Fruit fly (Drosophila melanogaster): Measurements from ENCODE around the gene eag.

Gene eag

DNA sequence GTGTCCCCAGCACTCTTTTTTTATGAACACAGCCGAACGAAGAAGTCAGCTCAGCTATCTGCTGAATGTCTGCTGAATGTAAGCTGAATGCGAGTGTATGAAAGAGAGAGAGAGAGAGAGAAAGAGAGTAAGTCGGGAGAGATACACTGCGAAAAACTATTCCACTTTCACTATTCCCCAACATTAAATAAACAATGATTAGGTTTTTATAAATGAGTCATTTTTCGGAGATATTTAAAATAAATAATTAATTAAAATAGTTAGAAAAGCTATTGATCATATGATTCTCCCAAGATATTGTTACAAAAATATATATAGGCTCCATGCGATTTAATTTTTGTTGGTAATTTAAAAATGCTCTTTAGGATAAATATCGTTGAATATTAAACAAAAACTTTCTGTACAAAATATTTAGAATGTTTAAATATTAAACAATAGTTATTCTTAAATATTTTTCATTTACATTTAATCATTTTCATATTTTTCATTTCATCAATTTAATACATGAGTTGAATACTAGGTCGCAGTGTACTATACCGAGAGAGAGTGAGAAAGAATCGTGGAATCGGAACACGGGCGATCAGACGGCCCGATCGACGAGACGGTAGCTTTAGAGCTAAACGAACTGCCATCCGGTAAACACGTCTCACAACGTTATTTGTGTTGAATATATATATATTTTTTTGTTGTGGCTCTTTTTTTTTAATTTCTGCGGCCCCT, 68.7 kb downstream of the eag start, which contains the start of gene be:
TSS of gene be (plus strand) at position 611 of the 720 bp plus-strand sequence.
- TF ChIP-seq CTCF (optimal IDR thresholded peaks at IDR 0.05): no peak
- no peak for TF ChIP-seq CG8478 (optimal IDR thresholded peaks at IDR 0.05)

DNA sequence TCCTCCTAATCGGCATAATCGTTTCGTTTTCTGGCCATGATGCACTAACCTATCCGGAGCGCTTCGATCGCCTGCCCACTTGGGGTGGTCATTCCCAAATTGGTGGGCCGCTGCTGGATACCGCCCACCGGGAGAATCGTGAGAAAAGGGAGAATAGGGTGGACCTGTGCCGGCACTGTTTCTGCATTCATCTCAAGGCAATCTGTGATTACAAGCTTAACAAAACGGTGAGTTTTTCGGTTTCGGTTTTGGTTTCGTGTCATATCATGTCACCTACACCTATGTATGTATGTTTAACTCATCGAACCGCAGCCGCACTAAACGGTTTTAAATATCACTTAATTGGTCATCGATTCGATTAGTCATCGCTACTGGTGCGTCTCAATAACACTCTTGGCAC, 69.5 kb downstream of the eag start:
- TF ChIP-seq CG8478 (optimal IDR thresholded peaks at IDR 0.05): no peak
- no peak for TF ChIP-seq CTCF (optimal IDR thresholded peaks at IDR 0.05)

DNA sequence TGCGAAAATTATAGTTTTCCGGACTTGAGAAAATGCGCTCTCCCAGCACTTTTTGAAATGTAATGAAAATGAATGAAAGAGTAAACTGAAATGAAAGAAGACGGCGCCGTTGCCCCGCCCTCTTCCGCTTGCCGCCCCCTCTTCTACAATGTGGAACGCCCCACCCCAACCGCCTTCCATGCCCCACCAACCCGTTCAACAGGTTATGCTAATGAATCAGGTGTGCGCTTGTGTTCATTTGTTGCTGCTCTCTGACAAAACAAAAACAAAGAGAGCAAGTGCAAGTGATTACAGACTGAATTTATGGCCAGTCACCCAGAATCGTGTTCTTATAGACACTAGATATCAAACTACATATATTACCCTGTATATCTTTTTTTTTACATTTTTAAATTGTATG, 70.5 kb downstream of the eag start:
- TF ChIP-seq CTCF (optimal IDR thresholded peaks at IDR 0.05) (no peak), CG8478 (optimal IDR thresholded peaks at IDR 0.05) (no peak)

DNA sequence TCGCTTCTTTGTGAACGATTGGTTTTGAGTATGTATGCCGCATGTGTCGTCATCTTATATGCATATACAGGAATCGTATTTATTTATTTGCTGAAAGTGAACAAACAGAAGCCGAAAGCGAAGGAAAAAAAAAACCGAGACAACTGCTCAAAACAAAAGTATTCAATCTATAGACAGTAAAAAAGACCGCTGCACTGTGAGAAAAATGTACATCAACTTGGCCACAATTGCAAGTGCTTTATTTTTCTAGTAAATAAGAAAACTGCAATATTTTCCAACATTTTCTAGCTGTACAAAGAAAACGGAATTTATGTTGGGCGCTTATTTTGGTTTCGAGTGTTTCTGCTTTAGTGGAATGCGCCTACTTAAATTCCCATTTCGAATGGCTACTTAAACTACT, 71.6 kb downstream of the eag start:
- TF ChIP-seq CG8478 (optimal IDR thresholded peaks at IDR 0.05): no peak
- TF ChIP-seq CTCF (optimal IDR thresholded peaks at IDR 0.05): no peak

DNA sequence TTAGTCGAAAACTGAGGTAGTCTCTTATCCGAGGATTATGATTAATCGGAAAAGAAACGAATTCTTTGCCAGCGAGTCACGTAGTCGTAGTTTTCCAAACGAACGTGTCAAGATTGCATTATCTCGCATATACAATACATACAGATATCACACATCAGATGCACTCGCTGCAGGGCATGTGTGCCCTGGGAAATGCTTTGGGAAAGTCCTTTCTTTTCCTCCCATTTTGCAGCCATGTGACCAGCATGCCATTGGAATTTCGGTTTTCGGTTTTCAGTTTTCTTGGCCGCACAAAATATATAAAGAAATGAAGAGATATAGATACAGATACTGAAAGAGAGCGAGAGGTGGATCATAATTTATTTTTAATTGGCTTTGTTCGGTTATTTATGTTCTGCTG, 72.9 kb downstream of the eag start:
- TF ChIP-seq CTCF (optimal IDR thresholded peaks at IDR 0.05) (no peak), CG8478 (optimal IDR thresholded peaks at IDR 0.05) (no peak)

DNA sequence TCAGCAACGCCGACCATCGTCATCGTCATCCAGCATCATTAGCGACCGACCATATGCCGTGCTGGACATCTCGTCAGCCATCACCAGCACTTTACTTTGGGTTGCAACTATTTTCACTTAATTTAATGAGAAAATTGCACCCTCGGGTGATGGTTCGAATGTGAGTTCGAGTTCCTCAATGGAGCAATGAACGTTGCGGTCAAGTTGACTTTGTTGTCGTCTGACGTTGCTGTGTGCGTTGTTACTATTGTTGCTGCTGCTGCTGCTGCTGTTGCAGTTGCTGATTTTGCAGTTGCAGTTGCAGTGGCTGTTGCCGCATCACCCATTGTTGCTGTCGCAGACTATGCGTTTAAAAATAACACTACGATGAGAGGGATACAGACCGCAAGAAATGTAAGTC, 74.6 kb downstream of the eag start:
- TF ChIP-seq CG8478 (optimal IDR thresholded peaks at IDR 0.05) (no peak), CTCF (optimal IDR thresholded peaks at IDR 0.05) (no peak)

DNA sequence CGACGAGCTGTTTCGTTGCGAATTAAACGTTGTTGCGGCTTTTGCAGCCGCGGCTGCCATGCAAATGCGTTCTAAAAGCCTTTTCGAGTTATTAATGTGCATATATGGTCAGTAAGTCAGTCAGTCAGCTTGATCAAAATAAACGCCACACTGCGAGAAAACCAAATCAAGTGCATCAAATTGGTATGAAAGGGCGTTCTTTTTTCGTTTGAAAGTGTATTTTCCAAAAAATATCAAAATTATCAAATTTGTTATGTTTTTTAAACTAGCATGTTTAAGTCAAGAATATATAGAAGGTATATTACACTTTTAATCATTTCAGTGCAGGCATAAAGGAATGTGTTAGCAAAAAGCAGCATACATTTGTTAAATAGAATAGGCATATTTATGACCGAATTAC, 87.2 kb downstream of the eag start:
- TF ChIP-seq CG8478 (optimal IDR thresholded peaks at IDR 0.05): no peak
- no peak for TF ChIP-seq CTCF (optimal IDR thresholded peaks at IDR 0.05)

DNA sequence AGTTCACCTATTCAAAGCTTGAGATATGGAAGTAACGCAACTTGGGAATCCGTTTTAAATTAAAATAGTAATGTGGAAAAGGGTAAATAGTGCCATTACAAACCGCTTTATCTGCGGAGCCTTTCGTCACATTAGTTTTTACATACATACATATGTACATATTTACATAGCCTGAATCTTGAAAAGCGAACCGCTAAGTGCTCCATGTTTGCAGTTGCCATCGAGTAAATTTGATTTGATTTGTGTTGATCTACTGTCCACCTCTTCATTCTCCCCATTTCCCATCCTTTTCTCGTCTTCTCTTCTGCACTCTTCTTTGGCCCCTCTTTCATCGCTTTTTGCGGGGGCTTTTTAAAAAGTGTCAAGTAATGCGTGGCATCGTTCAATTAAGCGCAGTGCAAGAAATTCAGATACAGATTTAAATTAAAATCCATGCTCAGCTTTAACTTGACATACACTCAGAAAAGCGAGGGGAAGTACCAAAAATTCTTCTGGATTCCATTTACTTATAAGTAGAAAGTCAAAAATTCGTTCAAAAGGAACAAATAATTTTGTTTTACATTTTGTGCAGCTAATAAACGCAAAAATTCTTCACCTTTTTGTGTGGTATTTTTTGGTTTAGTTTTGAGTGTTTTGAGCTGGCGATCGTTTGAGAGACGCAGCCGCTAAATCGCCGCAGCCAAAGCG, 87.9 kb downstream of the eag start:
- TF ChIP-seq CG8478 (optimal IDR thresholded peaks at IDR 0.05): no peak
- no peak for TF ChIP-seq CTCF (optimal IDR thresholded peaks at IDR 0.05)

DNA sequence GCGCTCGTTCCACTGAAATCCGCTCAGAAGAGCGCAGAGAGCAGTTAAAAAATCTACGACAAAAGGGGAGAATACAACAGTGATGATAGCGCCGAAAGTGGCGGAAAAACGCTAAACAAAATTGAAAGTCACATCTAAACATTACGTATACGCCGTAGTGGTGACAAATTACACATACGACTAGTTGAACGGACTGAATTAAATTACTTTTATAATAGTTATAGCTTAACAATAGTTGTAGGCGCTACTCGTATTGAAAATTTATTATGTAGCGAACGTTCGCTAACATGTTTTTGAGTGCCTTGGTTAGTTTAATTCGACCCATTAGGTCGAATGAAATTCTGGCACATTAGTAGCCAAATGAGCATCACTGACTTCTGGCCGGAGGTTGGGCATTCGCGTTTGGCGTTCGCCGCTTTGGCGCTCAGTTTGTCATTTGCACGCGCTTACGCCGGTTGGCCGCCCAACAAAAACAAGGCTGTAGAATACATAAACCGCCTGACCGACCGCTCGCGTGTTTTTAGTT, 88.5 kb downstream of the eag start, which contains the start of gene CG5541:
TSS of gene CG5541 (plus strand) at position 424 of the 526 bp plus-strand sequence.
- TF ChIP-seq CG8478 (optimal IDR thresholded peaks at IDR 0.05): no peak
- no peak for TF ChIP-seq CTCF (optimal IDR thresholded peaks at IDR 0.05)

DNA sequence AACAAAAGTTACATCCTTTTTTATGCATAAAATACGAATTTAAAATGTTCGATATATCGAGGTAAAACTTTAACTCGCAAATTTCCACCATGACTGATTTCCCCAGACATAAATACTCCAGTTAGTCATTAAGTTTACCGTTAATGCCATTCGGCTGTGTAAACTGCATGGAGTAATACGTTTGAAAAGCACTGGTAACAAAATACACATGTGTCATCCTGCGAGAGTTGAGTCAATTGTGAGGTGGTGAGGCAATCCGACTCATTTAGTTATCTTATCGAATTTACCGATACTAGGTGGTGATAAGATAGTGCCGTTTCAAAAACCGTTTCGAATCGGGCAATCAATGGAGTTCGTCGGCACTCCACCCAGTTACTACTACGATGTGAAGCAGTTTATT, 90.3 kb downstream of the eag start:
- TF ChIP-seq CTCF (optimal IDR thresholded peaks at IDR 0.05) (no peak), CG8478 (optimal IDR thresholded peaks at IDR 0.05) (no peak)

DNA sequence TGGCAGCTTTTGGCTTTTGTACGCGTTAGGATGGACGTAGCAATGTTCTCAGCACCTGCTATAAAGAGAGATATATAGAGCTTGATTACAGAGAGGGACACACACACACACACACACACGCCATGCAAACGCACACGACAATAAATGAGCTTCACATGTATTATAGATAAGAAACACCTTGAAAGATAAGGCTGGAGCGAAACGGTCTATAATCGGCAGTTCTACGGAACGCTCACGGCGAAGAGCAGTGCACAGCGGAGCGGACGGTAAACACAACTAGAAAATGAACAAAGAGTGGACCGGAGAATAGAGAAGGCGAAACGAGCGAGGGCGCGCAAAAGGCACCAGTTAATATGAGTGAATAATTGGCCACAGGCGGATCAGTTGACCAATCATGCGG, 93.4 kb downstream of the eag start:
- no peak for TF ChIP-seq CG8478 (optimal IDR thresholded peaks at IDR 0.05)

All from S2 (cell line).